Fruit fly (Drosophila melanogaster) whole organism, pupa: ENCODE results near the gene CG46394.
"Not testable (repeated sequence)": the region's sequence is repeated elsewhere in the genome, so short reads cannot be mapped to it uniquely, and the experiment has no call there.

Experiments used
- CG10348 ChIP-seq: fragments of 200-800 bp; sonication (Bioruptor generic); IDR thresholded peaks from 2 replicates; pipeline ENCODE4 v1.3.6; 2022; ENCODE audit warnings: missing biosample characterization, missing genetic modification characterization
- CG12605 ChIP-seq: fragments of 200-800 bp; sonication (Bioruptor generic); IDR thresholded peaks from 2 replicates; pipeline ENCODE4 v1.3.6; 2022; ENCODE audit warnings: missing biosample characterization, missing genetic modification characterization
- CG13204 ChIP-seq: fragments of 200-800 bp; sonication (Bioruptor generic); optimal IDR thresholded peaks from 2 replicates; lab custom pipeline; 2018; ENCODE audit warnings: missing biosample characterization, mild to moderate bottlenecking, missing genetic modification characterization, moderate library complexity
- CG14655 ChIP-seq: fragments of 200-800 bp; sonication (Bioruptor generic); optimal IDR thresholded peaks from 3 replicates; lab custom pipeline; 2017; ENCODE audit warnings: mild to moderate bottlenecking, missing biosample characterization, missing genetic modification reagents, missing genetic modification characterization
- CG15710 ChIP-seq: fragments of 200-800 bp; sonication (Bioruptor generic); optimal IDR thresholded peaks from 2 replicates; lab custom pipeline; 2018; ENCODE audit warnings: missing biosample characterization, mild to moderate bottlenecking, missing genetic modification characterization, moderate library complexity
- CG17806 ChIP-seq: fragments of 200-800 bp; sonication (Bioruptor generic); optimal IDR thresholded peaks from 2 replicates; lab custom pipeline; 2018; ENCODE audit warnings: missing biosample characterization, mild to moderate bottlenecking, missing genetic modification characterization, moderate library complexity
- CG32121 ChIP-seq: fragments of 200-800 bp; sonication (Bioruptor generic); IDR thresholded peaks from 2 replicates; pipeline ENCODE4 v1.3.6; 2022; ENCODE audit warnings: missing biosample characterization, missing genetic modification characterization
- CG34367 ChIP-seq: fragments of 200-800 bp; sonication (Bioruptor generic); optimal IDR thresholded peaks from 2 replicates; lab custom pipeline; 2018; ENCODE audit warnings: missing biosample characterization, mild to moderate bottlenecking, missing genetic modification characterization
- CG4496 ChIP-seq: fragments of 200-800 bp; sonication (Bioruptor generic); IDR thresholded peaks from 3 replicates; pipeline ENCODE4 v1.3.6; 2022; ENCODE audit warnings: missing biosample characterization, missing genetic modification characterization
- CG8159 ChIP-seq: fragments of 200-800 bp; sonication (Bioruptor generic); optimal IDR thresholded peaks from 3 replicates; lab custom pipeline; 2018; ENCODE audit warnings: missing biosample characterization, mild to moderate bottlenecking, missing genetic modification characterization, moderate library complexity
- CG8301 ChIP-seq: fragments of 200-800 bp; sonication (Bioruptor generic); optimal IDR thresholded peaks from 2 replicates; lab custom pipeline; 2018; ENCODE audit warnings: missing biosample characterization, mild to moderate bottlenecking, missing genetic modification characterization
- CG9948 ChIP-seq: fragments of 200-800 bp; sonication (Bioruptor generic); optimal IDR thresholded peaks from 2 replicates; lab custom pipeline; 2018; ENCODE audit warnings: missing biosample characterization, mild to moderate bottlenecking, missing genetic modification characterization, moderate library complexity
- D1 ChIP-seq: fragments of 200-800 bp; sonication (Bioruptor generic); optimal IDR thresholded peaks from 2 replicates; lab custom pipeline; 2018; ENCODE audit warnings: missing biosample characterization, mild to moderate bottlenecking, missing genetic modification characterization, moderate library complexity
- EcR ChIP-seq: fragments of 200-800 bp; sonication (Bioruptor generic); optimal IDR thresholded peaks from 3 replicates; lab custom pipeline; 2019; ENCODE audit warnings: missing biosample characterization, missing genetic modification characterization, mild to moderate bottlenecking, moderate library complexity, missing genetic modification reagents
- Ets98B ChIP-seq: fragments of 200-800 bp; sonication (Bioruptor generic); IDR thresholded peaks from 2 replicates; pipeline ENCODE4 v1.3.6; 2022; ENCODE audit warnings: missing biosample characterization, missing genetic modification characterization
- Pif1A ChIP-seq: fragments of 200-800 bp; sonication (Bioruptor generic); optimal IDR thresholded peaks from 3 replicates; lab custom pipeline; 2016; ENCODE audit warnings: missing biosample characterization, missing genetic modification characterization
- Pif1B ChIP-seq: fragments of 200-800 bp; sonication (Bioruptor generic); optimal IDR thresholded peaks from 3 replicates; lab custom pipeline; 2016; ENCODE audit warnings: missing biosample characterization, missing genetic modification characterization
- Snoo ChIP-seq: fragments of 200-800 bp; sonication (Bioruptor generic); optimal IDR thresholded peaks from 3 replicates; lab custom pipeline; 2017; ENCODE audit warnings: missing biosample characterization, mild to moderate bottlenecking, missing genetic modification characterization, inconsistent platforms
- fd96Ca ChIP-seq: fragments of 200-800 bp; sonication (Bioruptor generic); IDR thresholded peaks from 3 replicates; pipeline ENCODE4 v1.3.6; 2022; ENCODE audit warnings: missing biosample characterization, missing genetic modification characterization
- gl ChIP-seq: fragments of 200-800 bp; sonication (Bioruptor generic); optimal IDR thresholded peaks from 2 replicates; lab custom pipeline; 2018; ENCODE audit warnings: missing biosample characterization, mild to moderate bottlenecking, missing genetic modification characterization
- rn ChIP-seq: fragments of 200-800 bp; sonication (Bioruptor generic); IDR thresholded peaks from 2 replicates; pipeline ENCODE4 v1.3.6; 2022; ENCODE audit warnings: missing biosample characterization, missing genetic modification characterization

Gene CG46394

dm6 chr3L:11561946-11562760, 38.0 kb upstream of the CG46394 start, which contains the start of the genes CG7394 and Mob2:
TSS of gene CG7394 (plus strand) at chr3L:11561996.
TSS of gene Mob2 (minus strand) at chr3L:11562233.
- TF ChIP-seq Pif1B, result peak; percentile 87
- peak; percentile 81 for TF ChIP-seq CG8159 (tag; lab: Kevin White, UChicago)
- peak; percentile 86; the same call in 1 of the 2 replicates for TF ChIP-seq CG32121
- TF ChIP-seq fd96Ca, result peak; percentile 90
- TF ChIP-seq rn (GFP tag; lab: Robert Waterston, UW), result peak; percentile 71
- TF ChIP-seq CG34367 (tag; lab: Kevin White, UChicago), result peak; percentile 80
- TF ChIP-seq CG13204 (GFP tag; lab: Kevin White, UChicago), result no peak
- peak; percentile 87 for TF ChIP-seq CG17806 (tag; lab: Kevin White, UChicago)
- peak; percentile 87 for TF ChIP-seq Ets98B (GFP tag; lab: Robert Waterston, UW)
- peak; percentile 87 for TF ChIP-seq CG4496 (GFP tag; lab: Robert Waterston, UW)
- peak; percentile 80 for TF ChIP-seq CG8301
- peak; percentile 84 for TF ChIP-seq CG14655 (GFP tag; lab: Kevin White, UChicago)
- TF ChIP-seq CG10348 (GFP tag; lab: Robert Waterston, UW), result peak; percentile 50; the same call in 1 of the 2 replicates
- TF ChIP-seq CG9948 (tag; lab: Kevin White, UChicago), result peak; percentile 75
- TF ChIP-seq gl (tag; lab: Kevin White, UChicago), result peak; percentile 13
- TF ChIP-seq D1 (tag; lab: Kevin White, UChicago), result peak; percentile 85
- peak; percentile 17 for TF ChIP-seq EcR
- TF ChIP-seq Pif1A (GFP tag; lab: Kevin White, UChicago), result peak; percentile 88
- TF ChIP-seq CG15710, result peak; percentile 81
- peak; percentile 81 for TF ChIP-seq CG12605 (GFP tag; lab: Robert Waterston, UW)
- peak; percentile 81 for TF ChIP-seq Snoo

dm6 chr3L:11563972-11564533, 36.1 kb upstream of the CG46394 start, which contains the start of the genes CG46412 and CG33267:
TSS of gene CG46412 (minus strand) at chr3L:11564072.
TSS of gene CG33267 (plus strand) at chr3L:11564483.
- TF ChIP-seq EcR (no peak), CG17806 (tag; lab: Kevin White, UChicago) (no peak), CG15710 (no peak), CG12605 (GFP tag; lab: Robert Waterston, UW) (no peak), Pif1A (GFP tag; lab: Kevin White, UChicago) (no peak), Snoo (no peak), Pif1B (no peak), CG4496 (GFP tag; lab: Robert Waterston, UW) (no peak), Ets98B (GFP tag; lab: Robert Waterston, UW) (no peak), D1 (tag; lab: Kevin White, UChicago) (no peak)

- TF ChIP-seq CG8301 (no peak), Pif1B (no peak), CG14655 (GFP tag; lab: Kevin White, UChicago) (no peak), CG10348 (GFP tag; lab: Robert Waterston, UW) (no peak), CG8159 (tag; lab: Kevin White, UChicago) (no peak), CG32121 (no peak), CG12605 (GFP tag; lab: Robert Waterston, UW) (no peak), CG15710 (no peak), fd96Ca (no peak), CG13204 (GFP tag; lab: Kevin White, UChicago) (no peak), Pif1A (GFP tag; lab: Kevin White, UChicago) (no peak), CG34367 (tag; lab: Kevin White, UChicago) (no peak), CG9948 (tag; lab: Kevin White, UChicago) (no peak), gl (tag; lab: Kevin White, UChicago) (no peak), Snoo (no peak), rn (GFP tag; lab: Robert Waterston, UW) (no peak), D1 (tag; lab: Kevin White, UChicago) (no peak), CG4496 (GFP tag; lab: Robert Waterston, UW) (no peak), Ets98B (GFP tag; lab: Robert Waterston, UW) (no peak), CG17806 (tag; lab: Kevin White, UChicago) (no peak)
Observed at dm6 chr3L:11574563-11574962, 25.6 kb upstream of the CG46394 start, which contains the start of gene CG33490. TSS of gene CG33490 (minus strand) at chr3L:11574663.

- TF ChIP-seq Pif1B; CG9948 (tag; lab: Kevin White, UChicago); CG15710: not testable (repeated sequence)
Observed at dm6 chr3L:11576944-11577343, 23.2 kb upstream of the CG46394 start, which contains the start of gene CG33489. TSS of gene CG33489 (minus strand) at chr3L:11577044.

- no peak for TF ChIP-seq CG32121
Observed at dm6 chr3L:11577395-11577794, 22.8 kb upstream of the CG46394 start, which contains the start of gene CG33271. TSS of gene CG33271 (minus strand) at chr3L:11577495.

dm6 chr3L:11578211-11578673, 21.9 kb upstream of the CG46394 start, which contains the start of gene CG33270:
TSS of gene CG33270 (minus strand) at chr3L:11578623.
- TF ChIP-seq CG8159 (tag; lab: Kevin White, UChicago) (no peak), EcR (no peak), gl (tag; lab: Kevin White, UChicago) (no peak), CG14655 (GFP tag; lab: Kevin White, UChicago) (no peak), CG32121 (no peak), CG10348 (GFP tag; lab: Robert Waterston, UW) (no peak), rn (GFP tag; lab: Robert Waterston, UW) (no peak), fd96Ca (no peak), CG12605 (GFP tag; lab: Robert Waterston, UW) (no peak), CG4496 (GFP tag; lab: Robert Waterston, UW) (no peak), Pif1A (GFP tag; lab: Kevin White, UChicago) (no peak), Pif1B (no peak), CG17806 (tag; lab: Kevin White, UChicago) (no peak), CG9948 (tag; lab: Kevin White, UChicago) (no peak), CG34367 (tag; lab: Kevin White, UChicago) (no peak), CG13204 (GFP tag; lab: Kevin White, UChicago) (no peak), Ets98B (GFP tag; lab: Robert Waterston, UW) (no peak), CG8301 (no peak), Snoo (no peak), CG15710 (no peak)
